Worm (Caenorhabditis elegans) whole organism, mixed stage, embryonic: Measurements from ENCODE around the gene F53F1.2.

ENCODE experiments used
- M03D4.4 ChIP-seq: sonication (generic microtip); optimal IDR thresholded peaks from 2 replicates; lab custom pipeline; 2017; ENCODE audit warnings: mild to moderate bottlenecking, missing genetic modification characterization, missing compliant biosample characterization
- ceh-39 ChIP-seq: fragments of 150-350 bp; optimal IDR thresholded peaks from 2 replicates; lab custom pipeline; 2014; ENCODE audit warnings: missing biosample characterization, missing genetic modification characterization
- ceh-83 ChIP-seq: fragments of 200-800 bp; sonication (Bioruptor generic); optimal IDR thresholded peaks from 2 replicates; lab custom pipeline; 2018; ENCODE audit warnings: mild to moderate bottlenecking, missing genetic modification characterization, missing compliant biosample characterization
- ces-1 ChIP-seq: fragments of 150-350 bp; optimal IDR thresholded peaks from 2 replicates; lab custom pipeline; 2014; ENCODE audit warnings: missing biosample characterization, missing genetic modification reagents, missing genetic modification characterization
- lsy-2 ChIP-seq: fragments of 150-350 bp; optimal IDR thresholded peaks from 2 replicates; lab custom pipeline; 2014; ENCODE audit warnings: missing biosample characterization, missing genetic modification characterization
- nhr-12 ChIP-seq: fragments of 150-350 bp; optimal IDR thresholded peaks from 2 replicates; lab custom pipeline; 2014; ENCODE audit warnings: missing biosample characterization, missing genetic modification characterization
- nhr-237 ChIP-seq: fragments of 150-350 bp; optimal IDR thresholded peaks from 2 replicates; lab custom pipeline; 2014; ENCODE audit warnings: missing biosample characterization, missing genetic modification characterization
- nhr-28 ChIP-seq: fragments of 150-350 bp; optimal IDR thresholded peaks from 2 replicates; lab custom pipeline; 2014; ENCODE audit warnings: missing biosample characterization, missing genetic modification characterization
- sem-2 ChIP-seq: fragments of 200-800 bp; sonication (Bioruptor generic); optimal IDR thresholded peaks from 2 replicates; lab custom pipeline; 2018; ENCODE audit warnings: mild to moderate bottlenecking, missing genetic modification characterization, missing compliant biosample characterization
- snpc-4 ChIP-seq: fragments of 150-350 bp; optimal IDR thresholded peaks from 2 replicates; lab custom pipeline; 2014; ENCODE audit warnings: missing biosample characterization, missing genetic modification characterization
- unc-120 ChIP-seq: sonication (generic microtip); optimal IDR thresholded peaks from 2 replicates; lab custom pipeline; 2017; ENCODE audit warnings: missing genetic modification characterization, missing compliant biosample characterization; ENCODE audit not compliant: poor library complexity, severe bottlenecking
- unc-62 ChIP-seq: fragments of 150-350 bp; optimal IDR thresholded peaks from 2 replicates; lab custom pipeline; 2014; ENCODE audit warnings: missing biosample characterization, missing genetic modification reagents, missing genetic modification characterization

- TF ChIP-seq nhr-12 (no peak), nhr-28 (no peak), lsy-2 (peak; percentile 4), unc-62 (GFP tag; lab: Kevin White, UChicago) (no peak), ceh-39 (no peak), unc-120 (tag; lab: Kevin White, UChicago) (no peak), sem-2 (GFP tag; lab: Kevin White, UChicago) (no peak), nhr-237 (tag; lab: Kevin White, UChicago) (no peak), ces-1 (no peak), snpc-4 (no peak), M03D4.4 (tag; lab: Kevin White, UChicago) (no peak), ceh-83 (GFP tag; lab: Kevin White, UChicago) (no peak)
These were observed 584 bp upstream of the F53F1.2 start, which contains the start of gene cutl-1 for ce11 chrV:13406032-13406431.
